ENCODE assay signal across 4 worm cellular contexts in genomic region chrX:14975467-14976167, ce11.
TF ChIP-seq lines count a peak whose summit lies in the region.

F20D1.3 (plus strand) TSS chrX:14976117.

TF ChIP-seq in whole organism, L2 larva, 48 proteins besides CTCF, POLR2A, EP300 and RAD21 (continues in another document):
- no peak for TF ChIP-seq ceh-16 (tag; optimal IDR thresholded peaks at IDR 0.05; lab: Kevin White, UChicago)
- TF ChIP-seq aly-2 (tag; optimal IDR thresholded peaks at IDR 0.05; lab: Kevin White, UChicago) = no peak
- TF ChIP-seq skn-1 (tag; optimal IDR thresholded peaks at IDR 0.05; lab: Kevin White, UChicago) = no peak
- TF ChIP-seq ztf-1 (GFP tag; conservative IDR thresholded peaks at IDR 0.05; lab: Robert Waterston, UW) = no peak
- TF ChIP-seq gmeb-1 (tag; optimal IDR thresholded peaks at IDR 0.05; lab: Kevin White, UChicago) = no peak
- peak; percentile 63 for TF ChIP-seq sma-3 (GFP tag; optimal IDR thresholded peaks at IDR 0.05; lab: Kevin White, UChicago)
- no peak for TF ChIP-seq unc-39 (tag; optimal IDR thresholded peaks at IDR 0.05; lab: Kevin White, UChicago)
- TF ChIP-seq alr-1 (tag; optimal IDR thresholded peaks at IDR 0.05; lab: Kevin White, UChicago) = no peak
- TF ChIP-seq sem-4 (tag; optimal IDR thresholded peaks at IDR 0.05; lab: Kevin White, UChicago) = peak; percentile 24
- TF ChIP-seq nhr-23 (tag; optimal IDR thresholded peaks at IDR 0.05; lab: Kevin White, UChicago) = no peak
- TF ChIP-seq nhr-237 (tag; optimal IDR thresholded peaks at IDR 0.05; lab: Kevin White, UChicago) = no peak
- no peak for TF ChIP-seq nhr-12 (tag; optimal IDR thresholded peaks at IDR 0.05; lab: Kevin White, UChicago)
- TF ChIP-seq egl-27 (tag; optimal IDR thresholded peaks at IDR 0.05; lab: Kevin White, UChicago) = peak; percentile 38
- peak in 1 of 2 experiments; percentile 46 for TF ChIP-seq mdl-1 (tag; optimal IDR thresholded peaks at IDR 0.05; lab: Kevin White, UChicago)
- no peak for TF ChIP-seq R02D3.7 (tag; optimal IDR thresholded peaks at IDR 0.05; lab: Kevin White, UChicago)
- no peak for TF ChIP-seq elt-3 (tag; optimal IDR thresholded peaks at IDR 0.05; lab: Kevin White, UChicago)
- TF ChIP-seq crh-2 (tag; optimal IDR thresholded peaks at IDR 0.05; lab: Kevin White, UChicago) = peak; percentile 77
- TF ChIP-seq Y55F3AM.14 (GFP tag; optimal IDR thresholded peaks at IDR 0.05; lab: Kevin White, UChicago) = peak; percentile 41
- TF ChIP-seq lin-11 (tag; optimal IDR thresholded peaks at IDR 0.05; lab: Kevin White, UChicago) = peak; percentile 8
- TF ChIP-seq nhr-21 (tag; optimal IDR thresholded peaks at IDR 0.05; lab: Kevin White, UChicago) = peak; percentile 28
- no peak for TF ChIP-seq ztf-4 (tag; optimal IDR thresholded peaks at IDR 0.05; lab: Kevin White, UChicago)
- peak; percentile 34 for TF ChIP-seq F13H6.1 (tag; optimal IDR thresholded peaks at IDR 0.05; lab: Kevin White, UChicago)
- TF ChIP-seq nhr-6 (tag; optimal IDR thresholded peaks at IDR 0.05; lab: Kevin White, UChicago) = peak; percentile 50
- no peak for TF ChIP-seq elt-1 (tag; optimal IDR thresholded peaks at IDR 0.05; lab: Kevin White, UChicago)

TF ChIP-seq in whole organism, L4 larva, 104 proteins besides CTCF, POLR2A, EP300 and RAD21 (continues in another document):
- TF ChIP-seq aly-2 (tag; optimal IDR thresholded peaks at IDR 0.05; lab: Kevin White, UChicago) = no peak
- TF ChIP-seq spr-3 (GFP tag; optimal IDR thresholded peaks at IDR 0.05; lab: Kevin White, UChicago) = no peak
- no peak for TF ChIP-seq ztf-11 (tag; optimal IDR thresholded peaks at IDR 0.05; lab: Kevin White, UChicago)
- TF ChIP-seq rbr-2 (tag; optimal IDR thresholded peaks at IDR 0.05; lab: Kevin White, UChicago) = peak; percentile 59
- TF ChIP-seq hlh-30 (tag; optimal IDR thresholded peaks at IDR 0.05; lab: Kevin White, UChicago; ENCODE audit: insufficient read depth) = peak; percentile 70
- TF ChIP-seq jun-1 (tag; optimal IDR thresholded peaks at IDR 0.05; lab: Kevin White, UChicago) = peak; percentile 60
- no peak for TF ChIP-seq cey-2 (tag; optimal IDR thresholded peaks at IDR 0.05; lab: Kevin White, UChicago; ENCODE audit: borderline replicate concordance, insufficient read depth)
- no peak for TF ChIP-seq Y48G9A.11 (GFP tag; IDR thresholded peaks at IDR 0.05; lab: Robert Waterston, UW)
- no peak for TF ChIP-seq skn-1 (tag; optimal IDR thresholded peaks at IDR 0.05; lab: Kevin White, UChicago)
- TF ChIP-seq nhr-48 (tag; optimal IDR thresholded peaks at IDR 0.05; lab: Kevin White, UChicago) = peak; percentile 8
- no peak for TF ChIP-seq ceh-20 (GFP tag; IDR thresholded peaks at IDR 0.05; lab: Robert Waterston, UW)
- TF ChIP-seq lin-13 (GFP tag; optimal IDR thresholded peaks at IDR 0.05; lab: Kevin White, UChicago) = peak; percentile 60
- TF ChIP-seq tag-97 (GFP tag; IDR thresholded peaks at IDR 0.05; lab: Robert Waterston, UW) = no peak
- peak; percentile 72 for TF ChIP-seq T20F7.1 (GFP tag; optimal IDR thresholded peaks at IDR 0.05; lab: Kevin White, UChicago)
- TF ChIP-seq zip-2 (tag; optimal IDR thresholded peaks at IDR 0.05; lab: Kevin White, UChicago) = no peak
- no peak for TF ChIP-seq ama-1 (optimal IDR thresholded peaks at IDR 0.05; lab: Kevin White, UChicago)
- TF ChIP-seq nhr-77 (tag; optimal IDR thresholded peaks at IDR 0.05; lab: Kevin White, UChicago) = peak; percentile 29
- no peak for TF ChIP-seq lin-39 (tag; optimal IDR thresholded peaks at IDR 0.05; lab: Kevin White, UChicago)
- no peak for TF ChIP-seq dmd-8 (GFP tag; IDR thresholded peaks at IDR 0.05; lab: Robert Waterston, UW)
- peak in 1 of 2 experiments; percentile 85 for TF ChIP-seq mdl-1 (tag; optimal IDR thresholded peaks at IDR 0.05; lab: Kevin White, UChicago)
- peak; percentile 32; the same call in 1 of the 2 replicates for TF ChIP-seq dmd-6 (GFP tag; IDR thresholded peaks at IDR 0.05; lab: Robert Waterston, UW)
- TF ChIP-seq mes-2 (tag; optimal IDR thresholded peaks at IDR 0.05; lab: Kevin White, UChicago; ENCODE audit: poor library complexity, severe bottlenecking) = peak; percentile 69
- TF ChIP-seq gei-8 (GFP tag; optimal IDR thresholded peaks at IDR 0.05; lab: Kevin White, UChicago) = no peak
- TF ChIP-seq madf-9 (GFP tag; conservative IDR thresholded peaks at IDR 0.05; lab: Robert Waterston, UW) = no peak

TF ChIP-seq in whole organism, late embryonic, 69 proteins besides CTCF, POLR2A, EP300 and RAD21 (continues in another document):
- peak; percentile 18 for TF ChIP-seq dve-1 (tag; optimal IDR thresholded peaks at IDR 0.05; lab: Kevin White, UChicago)
- TF ChIP-seq ceh-48 (tag; optimal IDR thresholded peaks at IDR 0.05; lab: Kevin White, UChicago) = peak; percentile 50
- TF ChIP-seq elt-2 (tag; optimal IDR thresholded peaks at IDR 0.05; lab: Kevin White, UChicago) = no peak
- peak; percentile 61 for TF ChIP-seq unc-55 (GFP tag; optimal IDR thresholded peaks at IDR 0.05; lab: Kevin White, UChicago)
- peak; percentile 28 for TF ChIP-seq hlh-13 (GFP tag; optimal IDR thresholded peaks at IDR 0.05; lab: Kevin White, UChicago)
- TF ChIP-seq unc-86 (tag; optimal IDR thresholded peaks at IDR 0.05; lab: Kevin White, UChicago) = no peak
- TF ChIP-seq unc-42 (tag; optimal IDR thresholded peaks at IDR 0.05; lab: Kevin White, UChicago) = peak; percentile 84
- TF ChIP-seq tbx-2 (tag; optimal IDR thresholded peaks at IDR 0.05; lab: Kevin White, UChicago) = peak; percentile 53
- TF ChIP-seq hlh-15 (tag; optimal IDR thresholded peaks at IDR 0.05; lab: Kevin White, UChicago) = no peak
- no peak for TF ChIP-seq gmeb-2 (tag; optimal IDR thresholded peaks at IDR 0.05; lab: Kevin White, UChicago)
- no peak for TF ChIP-seq mec-3 (tag; optimal IDR thresholded peaks at IDR 0.05; lab: Kevin White, UChicago; ENCODE audit: borderline replicate concordance)
- TF ChIP-seq C38D4.7 (GFP tag; optimal IDR thresholded peaks at IDR 0.05; lab: Kevin White, UChicago) = no peak
- no peak for TF ChIP-seq ceh-6 (GFP tag; optimal IDR thresholded peaks at IDR 0.05; lab: Kevin White, UChicago)
- TF ChIP-seq C08G9.2 (tag; optimal IDR thresholded peaks at IDR 0.05; lab: Kevin White, UChicago) = no peak
- TF ChIP-seq pax-1 (tag; optimal IDR thresholded peaks at IDR 0.05; lab: Kevin White, UChicago) = no peak
- TF ChIP-seq ref-2 (tag; optimal IDR thresholded peaks at IDR 0.05; lab: Kevin White, UChicago) = peak; percentile 67
- TF ChIP-seq ceh-31 (tag; optimal IDR thresholded peaks at IDR 0.05; lab: Kevin White, UChicago) = peak; percentile 71
- TF ChIP-seq K02D7.2 (tag; optimal IDR thresholded peaks at IDR 0.05; lab: Kevin White, UChicago) = no peak
- no peak for TF ChIP-seq odd-2 (tag; optimal IDR thresholded peaks at IDR 0.05; lab: Kevin White, UChicago)
- no peak for TF ChIP-seq ama-1 (optimal IDR thresholded peaks at IDR 0.05; lab: Kevin White, UChicago)
- TF ChIP-seq hlh-8 (tag; optimal IDR thresholded peaks at IDR 0.05; lab: Kevin White, UChicago) = no peak
- no peak for TF ChIP-seq elt-4 (tag; optimal IDR thresholded peaks at IDR 0.05; lab: Kevin White, UChicago)
- TF ChIP-seq T23F11.4 (GFP tag; optimal IDR thresholded peaks at IDR 0.05; lab: Kevin White, UChicago) = no peak
- no peak for TF ChIP-seq pha-4 (tag; optimal IDR thresholded peaks at IDR 0.05; lab: Kevin White, UChicago)
- TF ChIP-seq nfya-1 (tag; optimal IDR thresholded peaks at IDR 0.05; lab: Kevin White, UChicago) = peak; percentile 25
- TF ChIP-seq K09A11.1 (tag; optimal IDR thresholded peaks at IDR 0.05; lab: Kevin White, UChicago; ENCODE audit: insufficient read depth) = no peak

TF ChIP-seq in whole organism, mixed stage, embryonic, 35 proteins besides CTCF, POLR2A, EP300 and RAD21:
- TF ChIP-seq ces-1 (GFP tag; optimal IDR thresholded peaks at IDR 0.05; lab: Kevin White, UChicago) (peak; percentile 70), ceh-39 (tag; optimal IDR thresholded peaks at IDR 0.05; lab: Kevin White, UChicago) (peak; percentile 29), mls-2 (tag; optimal IDR thresholded peaks at IDR 0.05; lab: Kevin White, UChicago) (peak; percentile 65), mep-1 (tag; optimal IDR thresholded peaks at IDR 0.05; lab: Kevin White, UChicago) (peak; percentile 82), unc-120 (tag; optimal IDR thresholded peaks at IDR 0.05; lab: Kevin White, UChicago; ENCODE audit: poor library complexity, severe bottlenecking) (peak; percentile 45), sem-2 (GFP tag; optimal IDR thresholded peaks at IDR 0.05; lab: Kevin White, UChicago) (no peak), mab-5 (tag; optimal IDR thresholded peaks at IDR 0.05; lab: Kevin White, UChicago) (no peak), nhr-237 (tag; optimal IDR thresholded peaks at IDR 0.05; lab: Kevin White, UChicago) (peak; percentile 68)
TF ChIP-seq in whole organism, mixed stage, embryonic: peak in this region for 6.
